Worm (Caenorhabditis elegans): ENCODE data around the gene clec-39.

clec-39 gene

ce11 chrV:16774428-16774827 is 35.4 kb downstream of the clec-39 start:
- no peak for TF ChIP-seq C17E4.6 (GFP tag; IDR thresholded peaks at IDR 0.05)
- no peak for TF ChIP-seq egrh-3 (GFP tag; IDR thresholded peaks at IDR 0.05)
- TF ChIP-seq lsy-27 (tag; optimal IDR thresholded peaks at IDR 0.05; ENCODE audit: borderline replicate concordance, insufficient read depth): no peak
- TF ChIP-seq efl-1 (GFP tag; optimal IDR thresholded peaks at IDR 0.05): no peak
- no peak for TF ChIP-seq madf-8 (GFP tag; conservative IDR thresholded peaks at IDR 0.05)
- TF ChIP-seq xnd-1 (tag; optimal IDR thresholded peaks at IDR 0.05): no peak
- TF ChIP-seq nfyb-1 (GFP tag; IDR thresholded peaks at IDR 0.05): 0 out of 2 replicates have a peak, but pooled peaks have one; percentile 28
- TF ChIP-seq ztf-18 (tag; optimal IDR thresholded peaks at IDR 0.05): no peak
- 0 out of 2 replicates have a peak, but pooled peaks have one; percentile 14 for TF ChIP-seq zfh-2 (GFP tag; conservative IDR thresholded peaks at IDR 0.05)
- no peak for TF ChIP-seq F39B2.1 (GFP tag; IDR thresholded peaks at IDR 0.05)

- TF ChIP-seq madf-3 (GFP tag; IDR thresholded peaks at IDR 0.05) (no peak), atf-7 (tag; optimal IDR thresholded peaks at IDR 0.05) (no peak), hlh-12 (tag; optimal IDR thresholded peaks at IDR 0.05) (no peak), B0336.3 (GFP tag; IDR thresholded peaks at IDR 0.05) (no peak), bed-1 (GFP tag; IDR thresholded peaks at IDR 0.05) (no peak), C17E4.6 (GFP tag; IDR thresholded peaks at IDR 0.05) (no peak), lsy-27 (tag; optimal IDR thresholded peaks at IDR 0.05; ENCODE audit: borderline replicate concordance, insufficient read depth) (no peak), rpc-1 (optimal IDR thresholded peaks at IDR 0.05) (no peak), rpc-1 (tag; optimal IDR thresholded peaks at IDR 0.05) (no peak), mcd-1 (GFP tag; IDR thresholded peaks at IDR 0.05) (no peak)
These were observed 39.6 kb downstream of the clec-39 start for ce11 chrV:16778540-16779280.

- TF ChIP-seq madf-8 (GFP tag; conservative IDR thresholded peaks at IDR 0.05) (no peak), ceh-91 (GFP tag; IDR thresholded peaks at IDR 0.05) (no peak), B0261.1 (tag; optimal IDR thresholded peaks at IDR 0.05) (no peak), ets-4 (GFP tag; optimal IDR thresholded peaks at IDR 0.05) (no peak), hsf-1 (GFP tag; IDR thresholded peaks at IDR 0.05) (no peak), aptf-3 (GFP tag; IDR thresholded peaks at IDR 0.05) (no peak)
These were observed 40.2 kb downstream of the clec-39 start for ce11 chrV:16779281-16779597.

- TF ChIP-seq Y95B8A.8 (GFP tag; IDR thresholded peaks at IDR 0.05) (no peak), mxl-1 (tag; optimal IDR thresholded peaks at IDR 0.05) (no peak), lsy-27 (tag; optimal IDR thresholded peaks at IDR 0.05; ENCODE audit: borderline replicate concordance, insufficient read depth) (no peak), zfh-2 (GFP tag; conservative IDR thresholded peaks at IDR 0.05) (no peak), attf-3 (GFP tag; conservative IDR thresholded peaks at IDR 0.05) (no peak), madf-10 (tag; optimal IDR thresholded peaks at IDR 0.05) (no peak), pha-4 (tag; optimal IDR thresholded peaks at IDR 0.05) (no peak), akir-1 (GFP tag; optimal IDR thresholded peaks at IDR 0.05) (no peak), ccch-3 (GFP tag; optimal IDR thresholded peaks at IDR 0.05) (no peak), madf-8 (GFP tag; conservative IDR thresholded peaks at IDR 0.05) (no peak), T26A5.8 (tag; optimal IDR thresholded peaks at IDR 0.05) (no peak), F49E8.2 (tag; optimal IDR thresholded peaks at IDR 0.05; ENCODE audit: insufficient read depth) (no peak), F22D6.2 (tag; optimal IDR thresholded peaks at IDR 0.05) (no peak), tbx-9 (tag; optimal IDR thresholded peaks at IDR 0.05; ENCODE audit: borderline replicate concordance) (no peak), nhr-120 (GFP tag; IDR thresholded peaks at IDR 0.05) (no peak), F55B11.4 (tag; optimal IDR thresholded peaks at IDR 0.05; ENCODE audit: borderline replicate concordance, insufficient read depth) (no peak), lin-35 (GFP tag; optimal IDR thresholded peaks at IDR 0.05) (no peak), ceh-91 (GFP tag; IDR thresholded peaks at IDR 0.05) (no peak), lir-1 (GFP tag; conservative IDR thresholded peaks at IDR 0.05) (no peak), hmg-20 (GFP tag; IDR thresholded peaks at IDR 0.05) (no peak)
These were observed 40.9 kb downstream of the clec-39 start for ce11 chrV:16779971-16780370.

Data from whole organism, young adult.